Worm (Caenorhabditis elegans) whole organism, L1 larva: ENCODE measurements around the gene K06A1.2.

Source experiments
- C16A3.4 ChIP-seq: fragments of 150-350 bp; optimal IDR thresholded peaks from 2 replicates; lab custom pipeline; 2014; ENCODE audit warnings: missing biosample characterization, missing genetic modification characterization
- C34B4.2 ChIP-seq: sonication (generic microtip); optimal IDR thresholded peaks from 2 replicates; lab custom pipeline; 2017; ENCODE audit warnings: mild to moderate bottlenecking, missing genetic modification characterization, missing compliant biosample characterization
- aha-1 ChIP-seq: fragments of 150-350 bp; optimal IDR thresholded peaks from 2 replicates; lab custom pipeline; 2014; ENCODE audit warnings: missing biosample characterization, missing genetic modification characterization
- ama-1 ChIP-seq: fragments of 150-350 bp; optimal IDR thresholded peaks from 2 replicates; lab custom pipeline; 2014
- ceh-63 ChIP-seq: fragments of 200-800 bp; sonication (Bioruptor generic); optimal IDR thresholded peaks from 2 replicates; lab custom pipeline; 2018; ENCODE audit warnings: mild to moderate bottlenecking, missing genetic modification characterization, missing compliant biosample characterization
- ceh-8 ChIP-seq: fragments of 200-800 bp; sonication (Bioruptor generic); optimal IDR thresholded peaks from 2 replicates; lab custom pipeline; 2018; ENCODE audit warnings: mild to moderate bottlenecking, missing genetic modification characterization, moderate library complexity, missing compliant biosample characterization
- ceh-90 ChIP-seq: sonication (generic microtip); optimal IDR thresholded peaks from 2 replicates; lab custom pipeline; 2016; ENCODE audit warnings: missing genetic modification characterization, missing compliant biosample characterization
- ces-1 ChIP-seq: fragments of 150-350 bp; optimal IDR thresholded peaks from 2 replicates; lab custom pipeline; 2014; ENCODE audit warnings: missing biosample characterization, missing genetic modification reagents, missing genetic modification characterization
- dpl-1 ChIP-seq, 3 experiments: fragments of 150-350 bp in 2 of 3; sonication (generic microtip) in 1 of 3; optimal IDR thresholded peaks; 2 replicates each; lab custom pipeline; 2014 to 2017; ENCODE audit warnings: missing biosample characterization in 3 of 3, missing genetic modification characterization in 3 of 3, missing genetic modification reagents in 3 of 3
- dsc-1 ChIP-seq: sonication (generic microtip); optimal IDR thresholded peaks from 2 replicates; lab custom pipeline; 2016; ENCODE audit warnings: mild to moderate bottlenecking, missing genetic modification characterization, missing compliant biosample characterization
- efl-3 ChIP-seq: fragments of 200-800 bp; sonication (Bioruptor generic); optimal IDR thresholded peaks from 2 replicates; lab custom pipeline; 2018; ENCODE audit warnings: mild to moderate bottlenecking, missing genetic modification characterization, missing compliant biosample characterization
- egl-13 ChIP-seq: sonication (generic microtip); optimal IDR thresholded peaks from 2 replicates; lab custom pipeline; 2016; ENCODE audit warnings: missing genotype, missing genetic modification reagents, missing genetic modification characterization, missing compliant biosample characterization
- egl-27 ChIP-seq, 2 experiments: fragments of 150-350 bp in 1 of 2; sonication (generic microtip); optimal IDR thresholded peaks; 3 replicates each; lab custom pipeline; 2017 to 2018; ENCODE audit warnings: missing biosample characterization in 2 of 2, missing genetic modification characterization in 2 of 2, missing genetic modification reagents in 2 of 2
- elt-2 ChIP-seq: sonication (generic microtip); optimal IDR thresholded peaks from 2 replicates; lab custom pipeline; 2016; ENCODE audit warnings: missing genetic modification characterization, mild to moderate bottlenecking, inconsistent platforms, missing compliant biosample characterization, missing genetic modification reagents
- elt-3 ChIP-seq, 6 experiments: fragments of 150-350 bp in 1 of 6; sonication (generic microtip); optimal IDR thresholded peaks; 2 replicates each; lab custom pipeline; 2017 to 2018; ENCODE audit warnings: missing biosample characterization in 6 of 6, missing genetic modification characterization in 6 of 6, inconsistent platforms in 1 of 6
- ets-5 ChIP-seq: fragments of 200-800 bp; sonication (Bioruptor generic); IDR thresholded peaks from 2 replicates; pipeline ENCODE4 v1.3.6; 2022; ENCODE audit warnings: missing genetic modification characterization, missing compliant biosample characterization
- fkh-10 ChIP-seq: sonication (generic microtip); optimal IDR thresholded peaks from 2 replicates; lab custom pipeline; 2017; ENCODE audit warnings: missing biosample characterization, missing genetic modification reagents, missing genetic modification characterization
- fkh-4 ChIP-seq: sonication (generic microtip); optimal IDR thresholded peaks from 2 replicates; lab custom pipeline; 2016; ENCODE audit warnings: missing compliant biosample characterization, missing genetic modification characterization, borderline replicate concordance
- fkh-8 ChIP-seq: sonication (generic microtip); optimal IDR thresholded peaks from 2 replicates; lab custom pipeline; 2016; ENCODE audit warnings: mild to moderate bottlenecking, missing genetic modification characterization, missing compliant biosample characterization
- hlh-17 ChIP-seq: fragments of 200-800 bp; sonication (Bioruptor generic); optimal IDR thresholded peaks from 2 replicates; lab custom pipeline; 2018; ENCODE audit warnings: missing genetic modification characterization, mild to moderate bottlenecking, missing compliant biosample characterization, moderate library complexity, borderline replicate concordance
- hlh-4 ChIP-seq: sonication (generic microtip); optimal IDR thresholded peaks from 2 replicates; lab custom pipeline; 2016; ENCODE audit warnings: mild to moderate bottlenecking, missing genetic modification characterization, missing compliant biosample characterization
- irx-1 ChIP-seq: sonication (generic microtip); optimal IDR thresholded peaks from 2 replicates; lab custom pipeline; 2016; ENCODE audit warnings: missing genetic modification characterization, missing compliant biosample characterization
- isw-1 ChIP-seq: fragments of 200-800 bp; sonication (Bioruptor generic); IDR thresholded peaks from 2 replicates; pipeline ENCODE4 v1.3.6; 2022; ENCODE audit warnings: missing genetic modification characterization, missing compliant biosample characterization
- lin-13 ChIP-seq: fragments of 150-350 bp; optimal IDR thresholded peaks from 2 replicates; lab custom pipeline; 2014; ENCODE audit warnings: missing biosample characterization, missing genetic modification reagents, missing genetic modification characterization
- lin-14 ChIP-seq: fragments of 200-800 bp; sonication (Bioruptor generic); optimal IDR thresholded peaks from 2 replicates; lab custom pipeline; 2018; ENCODE audit warnings: mild to moderate bottlenecking, missing genetic modification characterization, moderate library complexity, missing compliant biosample characterization
- lin-35 ChIP-seq, 2 experiments: fragments of 150-350 bp; optimal IDR thresholded peaks; 2 replicates each; lab custom pipeline; 2014; ENCODE audit warnings: missing biosample characterization in 2 of 2, missing genetic modification characterization in 2 of 2, missing genetic modification reagents in 2 of 2
- lin-39 ChIP-seq: fragments of 150-350 bp; optimal IDR thresholded peaks from 2 replicates; lab custom pipeline; 2014; ENCODE audit warnings: missing biosample characterization, missing genetic modification reagents, missing genetic modification characterization
- lir-3 ChIP-seq: sonication (generic microtip); optimal IDR thresholded peaks from 2 replicates; lab custom pipeline; 2016; ENCODE audit warnings: mild to moderate bottlenecking, missing genetic modification characterization, moderate library complexity, missing compliant biosample characterization; ENCODE audit not compliant: poor library complexity
- mab-9 ChIP-seq: fragments of 200-800 bp; sonication (Bioruptor generic); IDR thresholded peaks from 2 replicates; pipeline ENCODE4 v1.3.6; 2022; ENCODE audit warnings: missing genetic modification reagents, missing genetic modification characterization, missing compliant biosample characterization
- mdl-1 ChIP-seq, 2 experiments: fragments of 150-350 bp; optimal IDR thresholded peaks; 2 replicates each; lab custom pipeline; 2014 to 2017; ENCODE audit warnings: missing biosample characterization in 2 of 2, missing genetic modification characterization in 2 of 2, inconsistent platforms in 1 of 2
- mef-2 ChIP-seq: fragments of 150-350 bp; optimal IDR thresholded peaks from 2 replicates; lab custom pipeline; 2014; ENCODE audit warnings: missing biosample characterization, missing genetic modification characterization
- nhr-12 ChIP-seq: sonication (generic microtip); optimal IDR thresholded peaks from 2 replicates; lab custom pipeline; 2017; ENCODE audit warnings: missing biosample characterization, missing genetic modification characterization
- nhr-237 ChIP-seq: fragments of 150-350 bp; optimal IDR thresholded peaks from 2 replicates; lab custom pipeline; 2014; ENCODE audit warnings: missing biosample characterization, missing genetic modification characterization
- nhr-47 ChIP-seq: sonication (generic microtip); optimal IDR thresholded peaks from 2 replicates; lab custom pipeline; 2016; ENCODE audit warnings: mild to moderate bottlenecking, missing genetic modification characterization, moderate library complexity, missing compliant biosample characterization
- nhr-76 ChIP-seq: sonication (generic microtip); optimal IDR thresholded peaks from 2 replicates; lab custom pipeline; 2017; ENCODE audit warnings: missing biosample characterization, missing genetic modification characterization
- nhr-77 ChIP-seq: fragments of 150-350 bp; optimal IDR thresholded peaks from 2 replicates; lab custom pipeline; 2014; ENCODE audit warnings: missing biosample characterization, missing genetic modification characterization
- nhr-90 ChIP-seq: sonication (generic microtip); optimal IDR thresholded peaks from 2 replicates; lab custom pipeline; 2016; ENCODE audit warnings: mild to moderate bottlenecking, missing genetic modification characterization, missing compliant biosample characterization; ENCODE audit not compliant: poor library complexity
- pag-3 ChIP-seq: sonication (generic microtip); optimal IDR thresholded peaks from 2 replicates; lab custom pipeline; 2017; ENCODE audit warnings: missing genetic modification characterization, mild to moderate bottlenecking, missing compliant biosample characterization, antibody characterized with exemption, borderline replicate concordance; ENCODE audit not compliant: insufficient read depth
- pax-3 ChIP-seq: fragments of 200-800 bp; sonication (Bioruptor generic); optimal IDR thresholded peaks from 2 replicates; lab custom pipeline; 2018; ENCODE audit warnings: mild to moderate bottlenecking, missing genetic modification characterization, moderate library complexity, missing compliant biosample characterization
- pqm-1 ChIP-seq: sonication (generic microtip); optimal IDR thresholded peaks from 3 replicates; lab custom pipeline; 2017; ENCODE audit warnings: missing biosample characterization, missing genetic modification characterization
- skn-1 ChIP-seq: fragments of 150-350 bp; optimal IDR thresholded peaks from 2 replicates; lab custom pipeline; 2014; ENCODE audit warnings: missing biosample characterization, missing genetic modification characterization
- sox-4 ChIP-seq: sonication (generic microtip); optimal IDR thresholded peaks from 2 replicates; lab custom pipeline; 2016; ENCODE audit warnings: missing genetic modification characterization, missing compliant biosample characterization
- sptf-1 ChIP-seq: fragments of 150-350 bp; optimal IDR thresholded peaks from 2 replicates; lab custom pipeline; 2014; ENCODE audit warnings: missing biosample characterization, missing genetic modification characterization
- unc-30 ChIP-seq: sonication (generic microtip); optimal IDR thresholded peaks from 2 replicates; lab custom pipeline; 2017; ENCODE audit warnings: missing biosample characterization, missing genetic modification characterization
- unc-62 ChIP-seq: fragments of 150-350 bp; optimal IDR thresholded peaks from 2 replicates; lab custom pipeline; 2014; ENCODE audit warnings: missing biosample characterization, missing genetic modification reagents, missing genetic modification characterization
- unc-86 ChIP-seq: sonication (generic microtip); optimal IDR thresholded peaks from 2 replicates; lab custom pipeline; 2016; ENCODE audit warnings: missing genetic modification characterization, missing compliant biosample characterization
- unc-98 ChIP-seq: fragments of 200-800 bp; sonication (Bioruptor generic); IDR thresholded peaks from 2 replicates; pipeline ENCODE4 v1.3.6; 2022; ENCODE audit warnings: missing genetic modification characterization, missing compliant biosample characterization
- vab-15 ChIP-seq: sonication (generic microtip); optimal IDR thresholded peaks from 2 replicates; lab custom pipeline; 2017; ENCODE audit warnings: missing genotype, mild to moderate bottlenecking, missing genetic modification characterization, missing compliant biosample characterization
- zip-4 ChIP-seq: fragments of 200-800 bp; sonication (Bioruptor generic); optimal IDR thresholded peaks from 2 replicates; lab custom pipeline; 2018; ENCODE audit warnings: mild to moderate bottlenecking, missing genetic modification characterization, moderate library complexity, missing compliant biosample characterization
- ztf-11 ChIP-seq, 2 experiments: sonication (generic microtip); optimal IDR thresholded peaks; 2 replicates each; lab custom pipeline; 2016 to 2017; ENCODE audit warnings: missing genetic modification characterization in 2 of 2, missing biosample characterization in 1 of 2, missing compliant biosample characterization in 1 of 2
- ztf-4 ChIP-seq: fragments of 150-350 bp; optimal IDR thresholded peaks from 2 replicates; lab custom pipeline; 2014; ENCODE audit warnings: missing biosample characterization, missing genetic modification characterization

The K06A1.2 gene

DNA sequence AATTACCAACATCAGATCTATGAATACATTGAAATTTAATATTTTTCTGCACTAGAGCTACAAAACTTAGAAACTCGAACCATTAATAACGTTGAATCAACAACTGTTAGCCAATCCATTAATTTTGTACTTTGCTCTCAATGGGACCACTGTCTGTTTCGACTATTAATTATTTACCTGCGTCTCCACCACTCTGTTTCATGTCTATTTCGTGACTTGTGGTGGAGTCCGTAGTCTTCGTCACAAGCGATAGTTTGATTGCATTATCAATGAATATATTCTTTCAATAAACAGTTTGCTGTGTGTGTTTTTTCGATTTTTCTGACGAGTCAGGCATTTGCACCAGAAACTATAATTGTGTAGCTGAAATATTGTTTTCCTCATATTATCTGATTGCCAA lies 42.5 kb downstream of the K06A1.2 start (continued):
- no peak for TF ChIP-seq C34B4.2 (tag; lab: Kevin White, UChicago)
- TF ChIP-seq unc-98 (GFP tag; lab: Robert Waterston, UW) = no peak
- no peak for TF ChIP-seq sox-4 (tag; lab: Kevin White, UChicago)
- TF ChIP-seq ama-1 (lab: Kevin White, UChicago) = no peak
- peak; percentile 59 for TF ChIP-seq lin-39
- no peak for TF ChIP-seq zip-4 (GFP tag; lab: Kevin White, UChicago)
- peak in 1 of 2 experiments; percentile 2 for TF ChIP-seq lin-35 (GFP tag; optimal IDR thresholded peaks at IDR 0.05; lab: Kevin White, UChicago)
- no peak for TF ChIP-seq dsc-1 (tag; lab: Kevin White, UChicago)
- TF ChIP-seq irx-1 = no peak
- TF ChIP-seq pqm-1 (tag; lab: Kevin White, UChicago) = no peak
- TF ChIP-seq fkh-4 (tag; lab: Kevin White, UChicago) = no peak
- TF ChIP-seq unc-62 = no peak
- TF ChIP-seq unc-30 (tag; lab: Kevin White, UChicago) = no peak
- no peak for TF ChIP-seq elt-3 (tag; optimal IDR thresholded peaks at IDR 0.05; lab: Kevin White, UChicago)
- no peak for TF ChIP-seq ets-5 (GFP tag; lab: Robert Waterston, UW)
- no peak for TF ChIP-seq sptf-1
- TF ChIP-seq mef-2 = no peak
- TF ChIP-seq isw-1 = no peak
- TF ChIP-seq mdl-1 (tag; optimal IDR thresholded peaks at IDR 0.05; lab: Kevin White, UChicago) = no peak
- TF ChIP-seq mab-9 (GFP tag; lab: Robert Waterston, UW) = no peak
- TF ChIP-seq ztf-11 (tag; optimal IDR thresholded peaks at IDR 0.05; lab: Kevin White, UChicago) = no peak
- no peak for TF ChIP-seq fkh-8 (tag; lab: Kevin White, UChicago)
- TF ChIP-seq nhr-47 (tag; lab: Kevin White, UChicago) = no peak
- TF ChIP-seq ceh-63 = no peak
- no peak for TF ChIP-seq lir-3 (tag; lab: Kevin White, UChicago)
- no peak for TF ChIP-seq aha-1
- no peak for TF ChIP-seq hlh-4
- no peak for TF ChIP-seq pag-3 (tag; lab: Kevin White, UChicago)
- TF ChIP-seq egl-13 = no peak
- no peak for TF ChIP-seq nhr-12
- TF ChIP-seq C16A3.4 = no peak
- no peak for TF ChIP-seq dpl-1 (GFP tag; optimal IDR thresholded peaks at IDR 0.05; lab: Kevin White, UChicago)
- TF ChIP-seq ceh-90 (tag; lab: Kevin White, UChicago) = no peak
- no peak for TF ChIP-seq pax-3
- TF ChIP-seq lin-13 (GFP tag; lab: Kevin White, UChicago) = no peak
- no peak for TF ChIP-seq nhr-237 (tag; lab: Kevin White, UChicago)
- no peak for TF ChIP-seq nhr-90 (tag; lab: Kevin White, UChicago)
- no peak for TF ChIP-seq nhr-77 (tag; lab: Kevin White, UChicago)
- TF ChIP-seq ces-1 = no peak
- TF ChIP-seq ztf-4 (tag; lab: Kevin White, UChicago) = no peak
- peak; percentile 48 for TF ChIP-seq lin-14 (GFP tag; lab: Kevin White, UChicago)
- TF ChIP-seq egl-27 (tag; optimal IDR thresholded peaks at IDR 0.05; lab: Kevin White, UChicago) = no peak
- no peak for TF ChIP-seq nhr-76 (tag; lab: Kevin White, UChicago)
- TF ChIP-seq hlh-17 (GFP tag; lab: Kevin White, UChicago) = no peak
- no peak for TF ChIP-seq skn-1 (tag; lab: Kevin White, UChicago)
- no peak for TF ChIP-seq efl-3 (GFP tag; lab: Kevin White, UChicago)
- TF ChIP-seq ceh-8 (GFP tag; lab: Kevin White, UChicago) = no peak
- no peak for TF ChIP-seq unc-86 (tag; lab: Kevin White, UChicago)
- TF ChIP-seq fkh-10 (GFP tag; lab: Kevin White, UChicago) = no peak
- peak; percentile 37 for TF ChIP-seq vab-15 (tag; lab: Kevin White, UChicago)
- peak; percentile 2 for TF ChIP-seq elt-2 (tag; lab: Kevin White, UChicago)
